Fruit fly (Drosophila melanogaster): ENCODE results near the gene skd.

Gene skd

DNA sequence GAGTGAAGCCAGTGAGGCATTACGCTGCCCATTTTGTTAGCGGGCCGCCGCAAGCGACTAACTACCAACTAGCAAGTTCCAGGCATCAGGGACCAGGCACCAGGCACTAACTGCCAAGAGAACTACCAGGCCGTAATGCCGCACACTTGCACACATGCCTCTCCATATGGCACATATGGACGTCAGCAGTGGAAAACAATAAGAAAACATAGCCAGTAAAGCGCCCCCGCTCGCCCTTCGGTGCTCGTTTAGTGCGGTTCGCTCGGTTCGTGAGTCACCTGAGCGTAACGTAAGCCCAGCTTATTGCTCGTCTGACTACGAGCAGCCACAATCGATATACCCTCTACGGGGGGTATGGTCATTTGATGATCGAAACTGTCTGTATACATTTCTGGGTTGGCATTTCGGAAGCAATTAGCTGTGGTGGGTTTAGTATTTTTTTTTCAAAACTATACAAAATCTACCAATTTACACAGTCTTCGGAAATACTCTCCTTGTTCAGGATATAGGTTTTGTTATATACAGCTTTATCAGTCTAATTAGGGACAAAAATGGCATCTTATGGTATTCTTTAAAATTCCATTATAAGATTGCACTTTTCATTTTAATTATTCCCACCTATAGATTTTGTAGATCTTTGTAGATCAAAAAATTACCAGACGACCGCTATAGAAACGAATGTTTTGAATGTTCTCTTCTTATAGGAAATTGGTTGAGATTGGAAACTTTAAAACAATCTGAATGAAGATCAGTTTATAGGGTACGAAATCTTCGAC, 29.7 kb upstream of the skd start:
- TF ChIP-seq h (optimal IDR thresholded peaks at IDR 0.05): no peak
- no peak for TF ChIP-seq Sin3A (optimal IDR thresholded peaks at IDR 0.05)
- TF ChIP-seq ttk (optimal IDR thresholded peaks at IDR 0.05): no peak

DNA sequence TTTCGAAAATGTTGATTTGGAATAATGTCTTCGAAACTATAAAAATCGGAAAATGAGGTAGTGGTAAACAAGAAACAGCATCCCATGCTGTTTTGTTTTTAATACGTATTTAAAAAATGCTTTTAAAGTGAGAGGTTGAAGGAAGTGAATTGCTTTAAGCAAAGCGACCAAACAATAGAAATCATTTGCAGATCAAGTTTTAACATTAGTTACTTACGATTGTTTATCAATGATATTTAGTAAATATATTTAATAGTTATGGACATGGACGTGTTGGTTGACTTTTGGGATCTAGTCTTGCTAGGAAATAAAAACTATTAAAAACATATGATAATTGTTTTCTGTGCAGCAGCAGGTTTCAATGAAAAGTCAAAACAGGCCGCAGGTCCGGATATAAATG, 29.1 kb upstream of the skd start:
- TF ChIP-seq Sin3A (optimal IDR thresholded peaks at IDR 0.05) (no peak), Myc (optimal IDR thresholded peaks at IDR 0.05) (no peak), insv (optimal IDR thresholded peaks at IDR 0.05) (no peak), psq (optimal IDR thresholded peaks at IDR 0.05) (no peak), ttk (optimal IDR thresholded peaks at IDR 0.05) (no peak), h (optimal IDR thresholded peaks at IDR 0.05) (no peak)

DNA sequence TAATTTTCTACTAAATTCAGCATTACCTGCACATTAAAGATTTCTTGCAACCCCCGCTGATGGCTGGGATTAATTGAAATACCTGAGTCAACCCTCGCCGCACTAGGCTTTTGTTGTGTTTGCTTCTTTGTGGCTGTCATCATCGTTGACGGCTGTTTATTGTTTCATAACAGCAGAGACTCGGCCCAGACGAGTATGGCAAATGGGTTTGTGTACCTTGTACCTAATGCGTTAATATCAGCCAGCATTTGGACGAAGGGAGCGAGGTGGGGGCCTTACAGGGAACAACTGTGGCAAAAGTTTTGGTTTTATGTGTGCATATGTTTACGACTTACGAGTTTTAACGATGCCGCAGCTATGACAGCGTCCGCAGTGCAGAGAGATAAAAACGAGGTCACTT, 28.6 kb upstream of the skd start:
- no peak for TF ChIP-seq ttk (optimal IDR thresholded peaks at IDR 0.05)
- TF ChIP-seq h (optimal IDR thresholded peaks at IDR 0.05): no peak
- TF ChIP-seq psq (optimal IDR thresholded peaks at IDR 0.05): no peak
- TF ChIP-seq Myc (optimal IDR thresholded peaks at IDR 0.05): no peak
- TF ChIP-seq Sin3A (optimal IDR thresholded peaks at IDR 0.05): no peak
- no peak for TF ChIP-seq insv (optimal IDR thresholded peaks at IDR 0.05)

DNA sequence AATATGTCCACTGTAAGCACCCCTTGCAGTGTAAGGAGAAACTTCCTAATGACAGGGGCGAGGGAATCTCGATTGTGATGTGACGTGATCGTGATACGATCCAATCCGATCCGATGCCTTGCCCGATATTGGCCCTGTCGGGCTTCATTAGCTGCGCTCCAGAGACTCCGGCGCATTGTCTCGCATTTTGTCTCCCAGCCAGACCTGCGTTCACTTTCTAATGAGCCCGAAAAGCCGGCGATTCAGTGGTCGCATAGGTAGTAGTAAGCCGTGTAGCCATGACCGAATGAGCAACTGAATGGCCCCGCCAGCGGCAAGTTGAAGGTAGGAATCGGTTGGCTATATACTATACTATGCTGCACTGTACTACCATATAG, 27.6 kb upstream of the skd start:
- TF ChIP-seq h (optimal IDR thresholded peaks at IDR 0.05) (no peak), ttk (optimal IDR thresholded peaks at IDR 0.05) (no peak), Sin3A (optimal IDR thresholded peaks at IDR 0.05) (no peak), insv (optimal IDR thresholded peaks at IDR 0.05) (no peak), Myc (optimal IDR thresholded peaks at IDR 0.05) (no peak), psq (optimal IDR thresholded peaks at IDR 0.05) (no peak)

DNA sequence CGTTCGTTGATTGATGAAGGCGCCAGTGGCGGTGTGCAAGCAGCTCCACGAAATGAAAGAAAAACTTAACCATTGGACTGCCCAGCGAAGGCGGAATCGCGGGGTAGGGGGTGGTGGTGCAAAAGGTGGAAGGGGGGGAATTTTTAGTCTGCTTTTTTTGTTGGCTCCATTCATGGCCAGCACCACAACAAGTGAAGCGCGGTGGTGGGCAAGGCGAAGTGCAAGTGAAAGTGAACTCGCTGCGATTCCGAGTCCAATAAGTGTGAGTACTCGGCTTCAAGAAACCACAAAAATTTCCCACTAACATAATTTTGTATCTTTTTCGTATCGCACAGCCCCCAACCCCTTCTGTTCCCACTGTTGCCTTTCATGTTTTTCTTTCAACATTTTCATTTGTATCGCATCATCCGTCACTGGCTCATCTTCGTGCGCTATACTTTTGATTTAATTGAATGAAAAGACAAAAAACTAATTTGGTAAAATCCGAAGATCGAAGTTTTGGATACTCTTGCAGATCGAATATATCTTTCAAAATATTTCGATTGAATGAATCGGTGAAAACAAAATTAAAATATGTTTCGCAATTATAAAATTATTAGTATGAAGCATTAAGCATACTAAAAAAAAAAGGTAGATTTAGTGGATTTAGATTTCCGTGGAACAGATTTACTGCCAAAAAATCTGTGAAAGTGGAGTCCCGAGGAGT, 27.1 kb upstream of the skd start:
- TF ChIP-seq Sin3A (optimal IDR thresholded peaks at IDR 0.05) (no peak), ttk (optimal IDR thresholded peaks at IDR 0.05) (no peak)

DNA sequence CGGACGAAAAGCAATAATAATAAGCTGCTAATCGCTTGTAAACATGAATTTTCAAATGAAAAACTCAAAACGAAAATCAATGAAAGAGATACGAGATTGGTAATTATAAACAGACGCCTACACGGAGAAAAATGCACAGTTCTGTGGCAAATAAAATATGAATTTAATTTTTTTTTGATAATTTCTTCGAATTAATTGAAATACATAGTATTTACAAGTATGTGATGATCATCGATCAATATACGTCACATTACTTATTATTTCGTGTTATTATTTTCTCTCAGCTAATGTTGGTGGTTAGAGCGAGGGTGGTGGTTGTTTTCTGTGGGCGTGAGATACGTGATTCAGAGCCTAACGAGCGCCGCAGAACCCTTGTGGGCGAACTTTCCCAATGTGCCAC, 26.5 kb upstream of the skd start:
- TF ChIP-seq insv (optimal IDR thresholded peaks at IDR 0.05): no peak
- no peak for TF ChIP-seq Myc (optimal IDR thresholded peaks at IDR 0.05)
- TF ChIP-seq h (optimal IDR thresholded peaks at IDR 0.05): no peak
- no peak for TF ChIP-seq Sin3A (optimal IDR thresholded peaks at IDR 0.05)
- TF ChIP-seq psq (optimal IDR thresholded peaks at IDR 0.05): no peak
- no peak for TF ChIP-seq ttk (optimal IDR thresholded peaks at IDR 0.05)

DNA sequence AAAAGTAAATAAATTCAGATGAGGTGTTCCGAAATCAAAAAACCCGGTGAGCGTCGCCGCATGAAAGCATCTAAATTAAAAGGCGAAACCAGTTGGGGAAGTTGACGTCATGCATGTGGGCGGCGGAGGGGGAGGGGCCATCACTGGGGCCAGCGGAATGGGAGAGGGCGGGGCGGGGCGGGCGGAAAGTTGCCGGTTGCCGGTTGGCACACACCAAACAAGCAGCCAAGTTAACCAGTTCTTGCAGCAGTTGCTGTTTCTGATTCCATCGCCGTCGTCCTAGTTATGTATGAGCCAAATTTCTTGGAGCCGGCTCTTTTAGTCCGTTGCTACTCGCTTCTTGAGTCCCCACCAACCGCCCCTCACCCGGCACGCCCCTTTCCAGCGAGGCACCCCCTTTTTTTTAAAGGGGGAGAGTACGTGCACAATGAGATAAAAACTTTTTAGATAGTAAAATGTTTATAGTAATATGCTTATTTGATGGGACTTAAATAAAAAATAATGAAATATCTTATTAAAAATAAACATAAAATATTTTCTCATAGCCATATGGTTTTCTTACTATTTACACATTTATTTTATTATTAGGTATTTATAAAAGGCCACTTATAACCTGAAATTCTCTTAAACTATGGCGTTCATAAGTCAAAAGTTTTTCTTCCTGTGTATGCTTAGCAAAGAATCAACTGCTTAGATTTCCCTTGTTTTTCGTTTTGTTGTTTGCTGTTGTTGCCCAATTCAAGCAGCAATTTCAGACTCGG, 25.1 kb upstream of the skd start:
- TF ChIP-seq Sin3A (optimal IDR thresholded peaks at IDR 0.05) (no peak), Myc (optimal IDR thresholded peaks at IDR 0.05) (no peak), insv (optimal IDR thresholded peaks at IDR 0.05) (no peak), h (optimal IDR thresholded peaks at IDR 0.05) (no peak), ttk (optimal IDR thresholded peaks at IDR 0.05) (no peak), psq (optimal IDR thresholded peaks at IDR 0.05) (no peak)

DNA sequence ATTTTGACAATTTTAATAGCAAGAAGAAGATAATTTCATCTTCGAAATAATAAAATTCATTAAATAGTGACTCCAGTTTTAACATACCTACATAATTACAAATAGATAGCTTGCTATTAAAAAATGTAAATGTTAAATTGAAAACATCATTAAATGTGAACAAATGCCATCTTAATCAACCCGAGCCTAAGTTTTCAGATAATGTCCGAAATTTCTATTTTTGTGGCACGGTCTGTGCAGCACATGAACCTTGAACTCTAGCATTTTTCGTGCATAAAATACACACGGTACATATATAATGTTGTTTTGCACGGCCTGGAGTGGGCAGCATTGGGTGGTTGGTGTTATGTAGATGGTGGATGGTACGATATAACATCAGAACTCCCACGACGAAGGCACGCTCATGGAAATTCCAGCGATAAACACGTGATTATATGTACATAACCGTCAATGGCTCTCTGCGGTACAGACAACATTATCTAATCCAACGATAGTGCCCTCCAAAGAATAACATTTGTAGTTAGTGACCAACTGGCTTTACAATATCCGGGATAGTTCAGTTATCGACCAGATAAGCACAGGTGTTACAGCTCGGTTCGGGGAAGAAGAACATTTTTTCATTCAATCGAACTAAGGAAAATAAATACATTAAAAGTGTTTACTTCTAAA, 23.0 kb upstream of the skd start:
- TF ChIP-seq ttk (optimal IDR thresholded peaks at IDR 0.05) (no peak), h (optimal IDR thresholded peaks at IDR 0.05) (no peak), Myc (optimal IDR thresholded peaks at IDR 0.05) (no peak)

DNA sequence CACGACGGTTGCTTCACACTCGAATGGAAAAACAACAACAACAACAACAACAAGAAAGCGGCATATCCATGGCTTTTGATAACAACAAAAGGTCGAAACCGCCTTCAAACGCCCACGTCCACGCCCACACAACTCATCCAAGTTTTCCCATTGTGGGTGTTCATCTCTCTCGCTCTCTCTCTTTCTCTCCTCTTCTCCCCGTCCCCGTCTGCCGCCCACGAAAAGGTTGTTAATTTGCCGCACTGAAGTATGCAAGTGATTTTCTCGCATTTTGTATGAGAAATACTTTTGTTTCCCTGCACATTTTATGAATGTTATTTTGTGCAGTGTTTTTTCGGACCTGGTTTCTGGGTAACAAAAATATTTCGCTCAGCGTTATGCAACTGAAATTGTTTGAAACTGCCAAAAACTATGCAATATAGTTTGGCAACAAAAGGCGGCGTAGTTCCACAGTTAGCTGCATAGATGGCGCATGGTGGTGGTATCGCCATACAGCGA, 22.2 kb upstream of the skd start:
- TF ChIP-seq ttk (optimal IDR thresholded peaks at IDR 0.05) (no peak), Myc (optimal IDR thresholded peaks at IDR 0.05) (no peak)

DNA sequence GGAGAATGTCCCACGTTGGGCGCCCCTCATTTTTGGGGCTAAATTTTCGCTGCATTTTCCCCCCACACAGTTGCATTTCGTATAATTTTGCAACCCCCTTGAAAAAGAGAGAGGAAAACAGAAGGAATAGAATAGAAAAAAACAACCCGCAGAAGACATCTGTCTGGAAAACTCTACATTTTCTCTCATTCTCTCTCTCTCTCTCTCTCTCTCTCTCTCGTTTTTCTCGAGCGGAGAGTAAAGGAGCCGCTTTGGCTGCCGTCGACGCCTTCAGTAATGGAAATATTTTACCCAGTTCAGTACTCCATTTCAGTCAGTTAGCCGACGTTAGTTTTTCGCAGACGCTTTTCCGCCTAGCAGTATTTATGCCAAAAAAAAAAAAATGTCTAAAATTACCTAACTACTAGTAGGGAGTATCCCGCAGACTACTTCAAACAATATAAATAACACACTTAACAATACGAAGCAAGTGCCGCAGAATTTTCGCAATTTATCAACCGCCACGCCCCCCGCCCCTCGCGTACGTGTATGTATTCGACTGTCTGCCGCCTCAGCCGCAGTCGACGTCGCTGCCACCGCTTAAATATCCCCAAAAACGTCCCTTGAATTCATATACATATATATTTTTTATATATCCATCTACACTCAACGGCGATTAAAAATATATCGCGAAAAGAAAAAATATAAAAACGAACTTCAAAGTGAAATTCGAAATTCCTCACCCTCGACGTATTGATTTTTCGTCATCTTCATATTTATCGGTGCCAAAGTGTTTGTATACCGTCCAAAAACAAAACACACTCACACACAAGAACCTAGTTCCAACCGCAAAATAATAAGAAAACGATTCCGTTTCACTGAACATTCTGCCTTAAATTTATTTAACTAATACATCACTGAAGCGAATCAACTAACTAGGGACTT, 20.8 kb upstream of the skd start:
- TF ChIP-seq Myc (optimal IDR thresholded peaks at IDR 0.05) (no peak), insv (optimal IDR thresholded peaks at IDR 0.05) (no peak), ttk (optimal IDR thresholded peaks at IDR 0.05) (no peak), psq (optimal IDR thresholded peaks at IDR 0.05) (no peak), Sin3A (optimal IDR thresholded peaks at IDR 0.05) (no peak)

DNA sequence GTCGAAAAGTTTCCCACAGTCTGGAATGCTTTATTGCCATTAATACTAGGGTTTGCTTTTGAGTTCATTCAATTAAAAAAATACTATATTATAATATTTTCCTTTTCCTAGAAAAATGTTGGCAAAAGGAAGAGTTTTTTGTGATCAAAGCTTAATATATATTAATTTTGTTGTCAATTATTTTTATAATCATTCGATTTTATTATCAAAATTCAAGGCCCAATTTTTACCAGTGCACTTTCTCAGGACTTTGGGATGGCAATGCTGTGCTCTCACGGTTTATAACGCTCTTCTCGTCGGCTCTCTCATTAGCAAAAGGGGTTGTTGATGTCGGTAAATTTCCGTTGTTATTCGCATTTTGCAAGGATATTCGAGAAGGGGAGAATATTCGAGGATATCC, 19.8 kb upstream of the skd start:
- TF ChIP-seq ttk (optimal IDR thresholded peaks at IDR 0.05) (no peak), h (optimal IDR thresholded peaks at IDR 0.05) (no peak), Myc (optimal IDR thresholded peaks at IDR 0.05) (no peak), psq (optimal IDR thresholded peaks at IDR 0.05) (no peak), insv (optimal IDR thresholded peaks at IDR 0.05) (no peak), Sin3A (optimal IDR thresholded peaks at IDR 0.05) (no peak)

All from Kc167 (cell line).